Worm (Caenorhabditis elegans) whole organism, L4 larva: ENCODE results near the gene tmem-218.

Experiments used
- F10B5.3 ChIP-seq: sonication (generic microtip); optimal IDR thresholded peaks from 2 replicates; lab custom pipeline; 2016; ENCODE audit warnings: mild to moderate bottlenecking, missing genetic modification characterization, missing compliant biosample characterization
- Y105C5A.15 ChIP-seq: fragments of 200-800 bp; sonication (Bioruptor generic); IDR thresholded peaks from 2 replicates; pipeline ENCODE4 v1.3.6; 2022; ENCODE audit warnings: missing genetic modification characterization, missing compliant biosample characterization
- ZK546.5 ChIP-seq, 2 experiments: sonication (generic microtip); optimal IDR thresholded peaks; 2 replicates each; lab custom pipeline; 2017; ENCODE audit warnings: missing biosample characterization in 2 of 2, missing genetic modification characterization in 2 of 2
- aha-1 ChIP-seq: fragments of 150-350 bp; peaks from one replicate; lab custom pipeline; 2014; ENCODE audit warnings: missing biosample characterization, missing genetic modification characterization
- ama-1 ChIP-seq: fragments of 150-350 bp; optimal IDR thresholded peaks from 2 replicates; lab custom pipeline; 2014; ENCODE audit warnings: inconsistent platforms, mixed read lengths
- arid-1 ChIP-seq: fragments of 200-800 bp; sonication (Bioruptor generic); conservative IDR thresholded peaks from 2 replicates; pipeline ENCODE4 v1.3.6; 2022; ENCODE audit warnings: missing genetic modification reagents, missing genetic modification characterization, missing compliant biosample characterization
- attf-4 ChIP-seq: sonication (generic microtip); optimal IDR thresholded peaks from 3 replicates; lab custom pipeline; 2017; ENCODE audit warnings: missing biosample characterization, missing genetic modification characterization
- ceh-62 ChIP-seq: sonication (generic microtip); optimal IDR thresholded peaks from 2 replicates; lab custom pipeline; 2017; ENCODE audit warnings: missing biosample characterization, missing genetic modification characterization
- ceh-82 ChIP-seq: sonication (generic microtip); optimal IDR thresholded peaks from 2 replicates; lab custom pipeline; 2017; ENCODE audit warnings: missing biosample characterization, missing genetic modification characterization
- cey-2 ChIP-seq: sonication (generic microtip); optimal IDR thresholded peaks from 3 replicates; lab custom pipeline; 2017; ENCODE audit warnings: missing genetic modification characterization, mild to moderate bottlenecking, missing compliant biosample characterization, antibody characterized with exemption, borderline replicate concordance; ENCODE audit not compliant: insufficient read depth
- ctbp-1 ChIP-seq: fragments of 200-800 bp; sonication (Bioruptor generic); IDR thresholded peaks from 2 replicates; pipeline ENCODE4 v1.3.6; 2022; ENCODE audit warnings: missing genetic modification reagents, missing genetic modification characterization, missing compliant biosample characterization
- daf-12 ChIP-seq: fragments of 150-350 bp; optimal IDR thresholded peaks from 2 replicates; lab custom pipeline; 2014; ENCODE audit warnings: missing biosample characterization, missing genetic modification reagents, missing genetic modification characterization
- daf-16 ChIP-seq, 3 experiments: sonication (generic microtip); optimal IDR thresholded peaks; 2 replicates each; lab custom pipeline; 2016 to 2017; ENCODE audit warnings: missing genetic modification characterization in 3 of 3, missing genetic modification reagents in 3 of 3, mild to moderate bottlenecking in 2 of 3, missing compliant biosample characterization in 2 of 3, missing biosample characterization in 1 of 3, moderate library complexity in 1 of 3
- daf-19 ChIP-seq: fragments of 200-800 bp; sonication (Bioruptor generic); conservative IDR thresholded peaks from 2 replicates; pipeline ENCODE4 v1.3.6; 2022; ENCODE audit warnings: missing genetic modification characterization, missing compliant biosample characterization
- dmd-6 ChIP-seq: fragments of 200-800 bp; sonication (Bioruptor generic); IDR thresholded peaks from 2 replicates; pipeline ENCODE4 v1.3.6; 2022; ENCODE audit warnings: missing genetic modification reagents, missing genetic modification characterization, missing compliant biosample characterization
- dmd-8 ChIP-seq: fragments of 200-800 bp; sonication (Bioruptor generic); IDR thresholded peaks from 2 replicates; pipeline ENCODE4 v1.3.6; 2022; ENCODE audit warnings: missing genetic modification characterization, missing compliant biosample characterization
- dmd-9 ChIP-seq: fragments of 200-800 bp; sonication (Bioruptor generic); IDR thresholded peaks from 2 replicates; pipeline ENCODE4 v1.3.6; 2022; ENCODE audit warnings: missing genetic modification reagents, missing genetic modification characterization, missing compliant biosample characterization
- dve-1 ChIP-seq: sonication (generic microtip); optimal IDR thresholded peaks from 2 replicates; lab custom pipeline; 2017; ENCODE audit warnings: antibody characterized with exemption, mild to moderate bottlenecking, missing genetic modification characterization, missing compliant biosample characterization; ENCODE audit not compliant: insufficient read depth
- egl-27 ChIP-seq: sonication (generic microtip); optimal IDR thresholded peaks from 3 replicates; lab custom pipeline; 2017; ENCODE audit warnings: missing biosample characterization, missing genetic modification reagents, missing genetic modification characterization
- fos-1 ChIP-seq: fragments of 150-350 bp; optimal IDR thresholded peaks from 2 replicates; lab custom pipeline; 2014; ENCODE audit warnings: missing biosample characterization, missing genetic modification characterization
- gei-8 ChIP-seq: fragments of 200-800 bp; sonication (Bioruptor generic); optimal IDR thresholded peaks from 2 replicates; lab custom pipeline; 2018; ENCODE audit warnings: mild to moderate bottlenecking, missing genetic modification characterization, missing compliant biosample characterization
- hif-1 ChIP-seq, 2 experiments: sonication (generic microtip); optimal IDR thresholded peaks; 2 replicates each; lab custom pipeline; 2016 to 2017; ENCODE audit warnings: missing compliant biosample characterization in 2 of 2, missing genetic modification characterization in 2 of 2, missing genetic modification reagents in 2 of 2, missing genotype in 2 of 2, mild to moderate bottlenecking in 1 of 2
- hlh-11 ChIP-seq: fragments of 200-800 bp; sonication (Bioruptor generic); optimal IDR thresholded peaks from 2 replicates; lab custom pipeline; 2018; ENCODE audit warnings: mild to moderate bottlenecking, missing genetic modification characterization, missing compliant biosample characterization
- lim-7 ChIP-seq: fragments of 200-800 bp; sonication (Bioruptor generic); IDR thresholded peaks from 2 replicates; pipeline ENCODE4 v1.3.6; 2022; ENCODE audit warnings: missing genetic modification characterization, missing compliant biosample characterization
- lin-1 ChIP-seq: fragments of 200-800 bp; sonication (Bioruptor generic); IDR thresholded peaks from 2 replicates; pipeline ENCODE4 v1.3.6; 2022; ENCODE audit warnings: missing genetic modification reagents, missing genetic modification characterization, missing compliant biosample characterization
- lin-38 ChIP-seq: fragments of 200-800 bp; sonication (Bioruptor generic); IDR thresholded peaks from 2 replicates; pipeline ENCODE4 v1.3.6; 2022; ENCODE audit warnings: missing genetic modification reagents, missing genetic modification characterization, missing compliant biosample characterization
- lir-3 ChIP-seq: sonication (generic microtip); optimal IDR thresholded peaks from 2 replicates; lab custom pipeline; 2016; ENCODE audit warnings: mild to moderate bottlenecking, missing genetic modification characterization, missing compliant biosample characterization
- lsy-2 ChIP-seq, 2 experiments: fragments of 150-350 bp in 1 of 2; sonication (generic microtip) in 1 of 2; optimal IDR thresholded peaks; 2 replicates each; lab custom pipeline; 2014 to 2017; ENCODE audit warnings: missing biosample characterization in 2 of 2, missing genetic modification characterization in 2 of 2
- mdt-29 ChIP-seq: fragments of 200-800 bp; sonication (Bioruptor generic); IDR thresholded peaks from 2 replicates; pipeline ENCODE4 v1.3.6; 2022; ENCODE audit warnings: missing genetic modification reagents, missing genetic modification characterization, missing compliant biosample characterization
- mes-2 ChIP-seq: sonication (generic microtip); optimal IDR thresholded peaks from 2 replicates; lab custom pipeline; 2016; ENCODE audit warnings: missing genotype, mild to moderate bottlenecking, missing genetic modification characterization, missing compliant biosample characterization; ENCODE audit not compliant: poor library complexity, severe bottlenecking
- mxl-2 ChIP-seq: fragments of 200-800 bp; sonication (Bioruptor generic); conservative IDR thresholded peaks from 2 replicates; pipeline ENCODE4 v1.3.6; 2022; ENCODE audit warnings: missing genetic modification reagents, missing genetic modification characterization, missing compliant biosample characterization
- nhr-11 ChIP-seq: fragments of 150-350 bp; optimal IDR thresholded peaks from 2 replicates; lab custom pipeline; 2014; ENCODE audit warnings: missing biosample characterization, missing genetic modification characterization
- nhr-111 ChIP-seq: fragments of 200-800 bp; sonication (Bioruptor generic); optimal IDR thresholded peaks from 2 replicates; lab custom pipeline; 2018; ENCODE audit warnings: mild to moderate bottlenecking, missing genetic modification characterization, missing compliant biosample characterization
- nhr-28 ChIP-seq: fragments of 150-350 bp; optimal IDR thresholded peaks from 2 replicates; lab custom pipeline; 2014; ENCODE audit warnings: missing biosample characterization, missing genetic modification characterization
- nhr-48 ChIP-seq: sonication (generic microtip); optimal IDR thresholded peaks from 2 replicates; lab custom pipeline; 2016; ENCODE audit warnings: mild to moderate bottlenecking, missing genetic modification characterization, missing compliant biosample characterization
- nhr-77 ChIP-seq: fragments of 150-350 bp; optimal IDR thresholded peaks from 2 replicates; lab custom pipeline; 2014; ENCODE audit warnings: missing biosample characterization, missing genetic modification characterization
- php-3 ChIP-seq: fragments of 200-800 bp; sonication (Bioruptor generic); IDR thresholded peaks from 2 replicates; pipeline ENCODE4 v1.3.6; 2022; ENCODE audit warnings: missing genetic modification reagents, missing genetic modification characterization, missing compliant biosample characterization
- rbr-2 ChIP-seq: sonication (generic microtip); optimal IDR thresholded peaks from 2 replicates; lab custom pipeline; 2016; ENCODE audit warnings: missing genotype, missing genetic modification characterization, missing compliant biosample characterization
- set-16 ChIP-seq: fragments of 200-800 bp; sonication (Bioruptor generic); IDR thresholded peaks from 2 replicates; pipeline ENCODE4 v1.3.6; 2022; ENCODE audit warnings: missing genetic modification reagents, missing genetic modification characterization, missing compliant biosample characterization
- tag-97 ChIP-seq: fragments of 200-800 bp; sonication (Bioruptor generic); IDR thresholded peaks from 2 replicates; pipeline ENCODE4 v1.3.6; 2022; ENCODE audit warnings: missing genetic modification characterization, missing compliant biosample characterization
- tra-1 ChIP-seq: fragments of 200-800 bp; sonication (Bioruptor generic); IDR thresholded peaks from 2 replicates; pipeline ENCODE4 v1.3.6; 2022; ENCODE audit warnings: missing genetic modification reagents, missing genetic modification characterization, missing compliant biosample characterization
- unc-39 ChIP-seq: sonication (generic microtip); optimal IDR thresholded peaks from 2 replicates; lab custom pipeline; 2017; ENCODE audit warnings: missing biosample characterization, missing genetic modification characterization
- unc-62 ChIP-seq, 3 experiments: fragments of 150-350 bp in 1 of 3; sonication (generic microtip); optimal IDR thresholded peaks in 2 of 3; peaks in 1 of 3; 1 replicate in 1 of 3; 2 replicates in 2 of 3; lab custom pipeline; 2014 to 2017; ENCODE audit warnings: missing biosample characterization in 3 of 3, missing genetic modification characterization in 3 of 3, missing genetic modification reagents in 3 of 3, missing genotype in 1 of 3
- zag-1 ChIP-seq: fragments of 150-350 bp; optimal IDR thresholded peaks from 2 replicates; lab custom pipeline; 2014; ENCODE audit warnings: missing biosample characterization, missing genetic modification characterization
- zfp-2 ChIP-seq: sonication (generic microtip); optimal IDR thresholded peaks from 2 replicates; lab custom pipeline; 2016; ENCODE audit warnings: mild to moderate bottlenecking, missing genetic modification characterization, missing compliant biosample characterization

The tmem-218 gene

ce11 chrX:17633166-17633565 lies 16.3 kb upstream of the tmem-218 start (continued):
- TF ChIP-seq daf-12 (tag; lab: Kevin White, UChicago) (no peak), lin-38 (GFP tag; lab: Robert Waterston, UW) (no peak)

- TF ChIP-seq nhr-28 (tag; lab: Kevin White, UChicago) (peak; percentile 23), daf-16 (GFP tag; optimal IDR thresholded peaks at IDR 0.05; lab: Kevin White, UChicago) (no peak), daf-16 (tag; optimal IDR thresholded peaks at IDR 0.05; lab: Kevin White, UChicago) (peak; percentile 2), lim-7 (no peak), ceh-82 (tag; lab: Kevin White, UChicago) (no peak), attf-4 (tag; lab: Kevin White, UChicago) (no peak), arid-1 (no peak), dmd-6 (GFP tag; lab: Robert Waterston, UW) (peak; percentile 32; the same call in 1 of the 2 replicates), tag-97 (GFP tag; lab: Robert Waterston, UW) (no peak), ctbp-1 (GFP tag; lab: Robert Waterston, UW) (no peak), unc-62 (GFP tag; optimal IDR thresholded peaks at IDR 0.05 in 1 of 2; lab: Kevin White, UChicago) (peak in 1 of 2 experiments; percentile 79), unc-62 (tag; optimal IDR thresholded peaks at IDR 0.05; lab: Kevin White, UChicago) (no peak), nhr-48 (tag; lab: Kevin White, UChicago) (no peak), zfp-2 (tag; lab: Kevin White, UChicago) (no peak), ama-1 (lab: Kevin White, UChicago) (no peak), nhr-111 (GFP tag; lab: Kevin White, UChicago) (no peak), mdt-29 (GFP tag; lab: Robert Waterston, UW) (no peak)
Observed at ce11 chrX:17634245-17634644, 15.2 kb upstream of the tmem-218 start.

ce11 chrX:17636326-17636735 lies 13.1 kb upstream of the tmem-218 start:
- TF ChIP-seq egl-27 (no peak), zfp-2 (tag; lab: Kevin White, UChicago) (no peak), cey-2 (tag; lab: Kevin White, UChicago) (no peak), lin-1 (GFP tag; lab: Robert Waterston, UW) (no peak), unc-39 (tag; lab: Kevin White, UChicago) (no peak), tra-1 (GFP tag; lab: Robert Waterston, UW) (0 out of 2 replicates have a peak, but pooled peaks have one; percentile 64), nhr-48 (tag; lab: Kevin White, UChicago) (peak; percentile 93), dmd-8 (GFP tag; lab: Robert Waterston, UW) (no peak), hif-1 (tag; optimal IDR thresholded peaks at IDR 0.05; lab: Kevin White, UChicago) (peak in 1 of 2 experiments; percentile 69), lir-3 (tag; lab: Kevin White, UChicago) (no peak), daf-19 (GFP tag; lab: Robert Waterston, UW) (no peak), mes-2 (tag; lab: Kevin White, UChicago) (no peak), aha-1 (tag; lab: Kevin White, UChicago) (peak; percentile 95), rbr-2 (tag; lab: Kevin White, UChicago) (no peak), Y105C5A.15 (GFP tag; lab: Robert Waterston, UW) (no peak), fos-1 (tag; lab: Kevin White, UChicago) (no peak), gei-8 (peak; percentile 68), ama-1 (lab: Kevin White, UChicago) (no peak), zag-1 (tag; lab: Kevin White, UChicago) (no peak), dmd-9 (GFP tag; lab: Robert Waterston, UW) (no peak), daf-16 (GFP tag; optimal IDR thresholded peaks at IDR 0.05; lab: Kevin White, UChicago) (peak in 1 of 2 experiments; percentile 60), daf-16 (tag; optimal IDR thresholded peaks at IDR 0.05; lab: Kevin White, UChicago) (peak; percentile 79), dve-1 (tag; lab: Kevin White, UChicago) (peak; percentile 73), ZK546.5 (tag; optimal IDR thresholded peaks at IDR 0.05; lab: Kevin White, UChicago) (no peak), unc-62 (GFP tag; optimal IDR thresholded peaks at IDR 0.05 in 1 of 2; lab: Kevin White, UChicago) (no peak), unc-62 (tag; optimal IDR thresholded peaks at IDR 0.05; lab: Kevin White, UChicago) (no peak), nhr-77 (no peak), ctbp-1 (GFP tag; lab: Robert Waterston, UW) (no peak), F10B5.3 (tag; lab: Kevin White, UChicago) (no peak), mxl-2 (GFP tag; lab: Robert Waterston, UW) (peak; percentile 88), hlh-11 (tag; lab: Kevin White, UChicago) (peak; percentile 91), nhr-11 (tag; lab: Kevin White, UChicago) (peak; percentile 35), set-16 (GFP tag; lab: Robert Waterston, UW) (no peak), php-3 (GFP tag; lab: Robert Waterston, UW) (0 out of 2 replicates have a peak, but pooled peaks have one; percentile 15), ceh-62 (tag; lab: Kevin White, UChicago) (no peak), nhr-28 (tag; lab: Kevin White, UChicago) (peak; percentile 78), lsy-2 (tag; optimal IDR thresholded peaks at IDR 0.05; lab: Kevin White, UChicago) (no peak)
